Fruit fly (Drosophila melanogaster): Measurements from ENCODE around the gene CG5167.

Gene CG5167

DNA sequence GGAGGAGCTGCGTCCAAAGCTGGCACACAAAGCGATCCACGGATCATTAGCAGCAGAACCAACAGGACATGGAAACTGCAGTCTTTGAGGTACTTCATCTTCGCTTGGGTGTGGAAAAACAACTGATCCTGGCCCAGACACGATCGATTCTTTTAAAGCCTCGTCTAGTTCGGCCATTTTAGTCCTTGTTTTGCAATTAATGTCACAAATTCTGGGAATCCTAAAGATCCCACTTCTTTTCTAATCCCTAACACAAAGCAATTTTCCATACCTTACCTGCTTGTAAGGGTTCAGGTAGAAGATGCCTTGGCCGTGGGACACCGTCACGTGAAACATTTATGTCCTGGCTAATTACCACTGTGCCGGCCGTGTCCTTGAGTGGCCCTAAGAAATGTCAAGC, 23.8 kb upstream of the CG5167 start, which contains the start of gene CG10035:
Gene CG10035 (minus strand): TSS at position 129 of the 400 bp plus-strand sequence.
- TF ChIP-seq CG7045 (GFP tag; optimal IDR thresholded peaks at IDR 0.05) (no peak), tj (GFP tag; optimal IDR thresholded peaks at IDR 0.05) (no peak), cnc (optimal IDR thresholded peaks at IDR 0.05) (no peak), CG1620 (GFP tag; optimal IDR thresholded peaks at IDR 0.05) (no peak), Crg-1 (GFP tag; optimal IDR thresholded peaks at IDR 0.05) (no peak), CG14711 (tag; optimal IDR thresholded peaks at IDR 0.05) (no peak), CG11617 (GFP tag; optimal IDR thresholded peaks at IDR 0.05) (no peak), pad (GFP tag; optimal IDR thresholded peaks at IDR 0.05) (no peak)

dm6 chr3R:12383036-12383435, 23.3 kb upstream of the CG5167 start, which contains the start of gene GstD11:
GstD11 (plus strand) TSS chr3R:12383336.
- TF ChIP-seq ovo (GFP tag; optimal IDR thresholded peaks at IDR 0.05) = no peak
- TF ChIP-seq cnc (optimal IDR thresholded peaks at IDR 0.05) = no peak
- no peak for TF ChIP-seq kay (GFP tag; ENCODE audit: borderline replicate concordance)
- TF ChIP-seq bab1 (GFP tag; optimal IDR thresholded peaks at IDR 0.05) = no peak
- no peak for TF ChIP-seq pad (GFP tag; optimal IDR thresholded peaks at IDR 0.05)
- TF ChIP-seq Mnt (GFP tag; optimal IDR thresholded peaks at IDR 0.05) = no peak

DNA sequence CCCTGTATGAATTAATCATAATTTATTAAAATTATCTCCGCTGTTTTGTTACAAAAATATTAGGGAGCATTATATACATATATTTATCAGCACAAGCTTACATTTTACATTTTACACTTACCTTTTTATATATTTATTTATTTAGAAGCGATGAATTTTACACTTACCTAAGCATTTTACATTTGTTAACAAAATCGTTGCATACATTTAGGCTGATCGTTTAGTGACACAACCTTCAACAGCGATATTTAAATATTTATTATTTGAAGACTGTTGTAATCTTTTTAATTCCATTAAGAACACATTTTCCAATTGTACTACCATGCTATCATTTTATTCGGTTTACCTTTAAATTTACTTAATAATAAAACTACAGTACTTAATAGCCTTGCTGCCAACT, 22.5 kb upstream of the CG5167 start:
- TF ChIP-seq Clk (GFP tag; optimal IDR thresholded peaks at IDR 0.05) (no peak), kay (GFP tag; ENCODE audit: borderline replicate concordance) (peak; percentile 95), bab1 (GFP tag; optimal IDR thresholded peaks at IDR 0.05) (peak; percentile 14), CG7101 (tag; optimal IDR thresholded peaks at IDR 0.05) (no peak), Mnt (GFP tag; optimal IDR thresholded peaks at IDR 0.05) (no peak)

DNA sequence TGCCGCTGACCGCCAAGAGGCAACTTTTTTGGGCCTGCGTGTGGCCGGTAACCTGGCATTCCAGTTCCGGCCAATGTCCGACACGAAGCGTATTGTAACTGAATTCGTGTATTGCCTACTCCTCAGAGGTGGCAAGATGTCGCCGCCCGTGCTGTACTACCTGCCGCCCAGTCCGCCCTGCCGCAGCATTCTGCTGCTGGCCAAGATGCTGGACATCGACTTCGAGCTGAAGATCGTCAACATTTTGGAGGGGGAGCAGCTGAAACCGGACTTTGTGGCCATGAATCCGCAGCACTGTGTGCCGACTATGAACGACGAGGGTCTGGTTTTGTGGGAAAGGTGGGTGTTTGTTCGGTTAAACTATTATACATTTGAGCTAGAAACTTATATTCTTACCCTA, 22.1 kb upstream of the CG5167 start:
- TF ChIP-seq cic (GFP tag; optimal IDR thresholded peaks at IDR 0.05) (no peak), tj (GFP tag; optimal IDR thresholded peaks at IDR 0.05) (no peak), pad (GFP tag; optimal IDR thresholded peaks at IDR 0.05) (no peak), Clk (GFP tag; optimal IDR thresholded peaks at IDR 0.05) (no peak), CG5204 (GFP tag; optimal IDR thresholded peaks at IDR 0.05) (no peak), bab1 (GFP tag; optimal IDR thresholded peaks at IDR 0.05) (no peak), ovo (GFP tag; optimal IDR thresholded peaks at IDR 0.05) (no peak), CG1620 (GFP tag; optimal IDR thresholded peaks at IDR 0.05) (no peak), toe (GFP tag; optimal IDR thresholded peaks at IDR 0.05) (no peak), kay (GFP tag; ENCODE audit: borderline replicate concordance) (no peak)

DNA sequence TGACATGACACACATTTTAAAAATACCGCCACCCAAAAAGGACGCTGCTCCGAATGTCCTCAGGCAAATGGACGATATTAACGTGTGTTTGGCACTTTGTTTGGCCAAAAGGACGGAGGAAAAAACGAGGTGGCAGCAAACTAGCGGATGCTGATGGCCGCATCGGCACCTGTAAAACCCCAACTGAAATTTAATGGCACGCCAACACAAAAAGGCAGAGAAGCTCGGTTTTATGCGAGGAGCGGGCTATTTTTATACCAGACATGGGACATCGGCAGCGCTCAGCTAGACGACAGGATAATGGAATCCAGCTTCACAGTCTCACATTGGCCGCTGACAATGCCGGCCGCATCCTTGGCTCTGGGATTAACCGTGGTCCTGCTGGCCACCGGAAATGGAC, 20.4 kb upstream of the CG5167 start, which contains the start of gene Sol1:
Gene Sol1 (plus strand): TSS at position 301 of the 400 bp plus-strand sequence.
- TF ChIP-seq bab1 (GFP tag; optimal IDR thresholded peaks at IDR 0.05) (no peak), pad (GFP tag; optimal IDR thresholded peaks at IDR 0.05) (no peak), cnc (optimal IDR thresholded peaks at IDR 0.05) (no peak), CG12768 (GFP tag; optimal IDR thresholded peaks at IDR 0.05) (no peak), CG14711 (tag; optimal IDR thresholded peaks at IDR 0.05) (no peak), Crg-1 (GFP tag; optimal IDR thresholded peaks at IDR 0.05) (no peak), cic (GFP tag; optimal IDR thresholded peaks at IDR 0.05) (no peak), tj (GFP tag; optimal IDR thresholded peaks at IDR 0.05) (no peak), Hr96 (GFP tag; optimal IDR thresholded peaks at IDR 0.05) (no peak), Clk (GFP tag; optimal IDR thresholded peaks at IDR 0.05) (no peak), ovo (GFP tag; optimal IDR thresholded peaks at IDR 0.05) (no peak), CG1620 (GFP tag; optimal IDR thresholded peaks at IDR 0.05) (no peak), Mnt (GFP tag; optimal IDR thresholded peaks at IDR 0.05) (no peak)

dm6 chr3R:12386965-12387364, 19.4 kb upstream of the CG5167 start, which contains the start of gene CG33098:
CG33098 (plus strand) TSS chr3R:12387188.
- TF ChIP-seq kay (GFP tag; ENCODE audit: borderline replicate concordance) (no peak), CG7045 (GFP tag; optimal IDR thresholded peaks at IDR 0.05) (no peak), tj (GFP tag; optimal IDR thresholded peaks at IDR 0.05) (no peak), Mnt (GFP tag; optimal IDR thresholded peaks at IDR 0.05) (no peak), pad (GFP tag; optimal IDR thresholded peaks at IDR 0.05) (no peak), Clk (GFP tag; optimal IDR thresholded peaks at IDR 0.05) (no peak), cic (GFP tag; optimal IDR thresholded peaks at IDR 0.05) (no peak), CG5204 (GFP tag; optimal IDR thresholded peaks at IDR 0.05) (no peak), CG7101 (tag; optimal IDR thresholded peaks at IDR 0.05) (no peak), Hr96 (GFP tag; optimal IDR thresholded peaks at IDR 0.05) (no peak), CG12768 (GFP tag; optimal IDR thresholded peaks at IDR 0.05) (no peak), ovo (GFP tag; optimal IDR thresholded peaks at IDR 0.05) (no peak), CG1620 (GFP tag; optimal IDR thresholded peaks at IDR 0.05) (no peak)

DNA sequence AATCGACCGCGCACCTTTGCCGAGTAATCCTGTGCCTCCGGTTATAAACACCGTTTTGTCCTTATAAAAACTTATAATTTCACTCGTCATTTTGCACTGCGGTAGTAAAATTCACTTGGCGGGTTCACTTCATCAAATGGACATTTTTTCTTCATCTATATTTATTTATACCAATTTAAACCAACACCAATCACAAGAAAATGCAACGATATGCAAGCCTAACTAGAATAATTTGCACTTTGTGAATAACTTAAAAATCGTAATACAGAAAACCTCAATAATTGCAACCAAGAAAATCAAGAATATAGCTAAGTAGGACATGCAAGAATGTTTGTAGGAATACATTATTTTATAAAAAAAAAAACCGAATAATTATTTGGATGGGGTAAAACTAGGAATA, 10.5 kb upstream of the CG5167 start, which contains the start of the genes CG10096 and CG10097:
Gene CG10096 (minus strand): TSS at position 101 of the 400 bp plus-strand sequence.
Gene CG10097 (minus strand): TSS at position 101 of the 400 bp plus-strand sequence.
- TF ChIP-seq Hr96 (GFP tag; optimal IDR thresholded peaks at IDR 0.05) = no peak
- TF ChIP-seq kay (GFP tag; ENCODE audit: borderline replicate concordance) = peak; percentile 75

- TF ChIP-seq Clk (GFP tag; optimal IDR thresholded peaks at IDR 0.05) (no peak), toe (GFP tag; optimal IDR thresholded peaks at IDR 0.05) (no peak), Hr96 (GFP tag; optimal IDR thresholded peaks at IDR 0.05) (no peak), CG14711 (tag; optimal IDR thresholded peaks at IDR 0.05) (peak; percentile 7), CG7045 (GFP tag; optimal IDR thresholded peaks at IDR 0.05) (peak; percentile 49), kay (GFP tag; ENCODE audit: borderline replicate concordance) (peak; percentile 88)
These were observed 8.3 kb upstream of the CG5167 start for dm6 chr3R:12398054-12398453.

Data from whole organism, adult.